Worm (Caenorhabditis elegans) whole organism, L1 larva: ENCODE measurements around the gene T05A7.6.

Experiments
- C16A3.4 ChIP-seq: fragments of 150-350 bp; optimal IDR thresholded peaks from 2 replicates; lab custom pipeline; 2014; ENCODE audit warnings: missing biosample characterization, missing genetic modification characterization
- F16B12.6 ChIP-seq: fragments of 150-350 bp; optimal IDR thresholded peaks from 2 replicates; lab custom pipeline; 2014; ENCODE audit warnings: missing biosample characterization, missing genetic modification characterization
- Y116A8C.19 ChIP-seq: sonication (generic microtip); optimal IDR thresholded peaks from 2 replicates; lab custom pipeline; 2016; ENCODE audit warnings: missing compliant biosample characterization, missing genetic modification characterization, borderline replicate concordance
- alr-1 ChIP-seq: fragments of 200-800 bp; sonication (Bioruptor generic); optimal IDR thresholded peaks from 2 replicates; lab custom pipeline; 2018; ENCODE audit warnings: borderline replicate concordance, mild to moderate bottlenecking, missing genetic modification characterization, missing compliant biosample characterization
- blmp-1 ChIP-seq: fragments of 150-350 bp; optimal IDR thresholded peaks from 2 replicates; lab custom pipeline; 2014; ENCODE audit warnings: missing biosample characterization, missing genetic modification characterization
- ceh-88 ChIP-seq: fragments of 200-800 bp; sonication (Bioruptor generic); IDR thresholded peaks from 2 replicates; pipeline ENCODE4 v1.3.6; 2022; ENCODE audit warnings: missing genetic modification characterization, missing compliant biosample characterization
- dpl-1 ChIP-seq, 3 experiments: fragments of 150-350 bp in 2 of 3; sonication (generic microtip) in 1 of 3; optimal IDR thresholded peaks; 2 replicates each; lab custom pipeline; 2014 to 2017; ENCODE audit warnings: missing biosample characterization in 3 of 3, missing genetic modification characterization in 3 of 3, missing genetic modification reagents in 3 of 3
- dsc-1 ChIP-seq: sonication (generic microtip); optimal IDR thresholded peaks from 2 replicates; lab custom pipeline; 2016; ENCODE audit warnings: mild to moderate bottlenecking, missing genetic modification characterization, missing compliant biosample characterization
- efl-1 ChIP-seq, 4 experiments: fragments of 150-350 bp; optimal IDR thresholded peaks in 3 of 4; peaks in 1 of 4; 1 replicate in 1 of 4; 2 replicates in 3 of 4; lab custom pipeline; 2014; ENCODE audit warnings: missing biosample characterization in 2 of 4, missing genetic modification characterization in 2 of 4, missing genetic modification reagents in 2 of 4
- elt-2 ChIP-seq: sonication (generic microtip); optimal IDR thresholded peaks from 2 replicates; lab custom pipeline; 2016; ENCODE audit warnings: missing genetic modification characterization, mild to moderate bottlenecking, inconsistent platforms, missing compliant biosample characterization, missing genetic modification reagents
- fkh-4 ChIP-seq: sonication (generic microtip); optimal IDR thresholded peaks from 2 replicates; lab custom pipeline; 2016; ENCODE audit warnings: missing compliant biosample characterization, missing genetic modification characterization, borderline replicate concordance
- fkh-8 ChIP-seq: sonication (generic microtip); optimal IDR thresholded peaks from 2 replicates; lab custom pipeline; 2016; ENCODE audit warnings: mild to moderate bottlenecking, missing genetic modification characterization, missing compliant biosample characterization
- fos-1 ChIP-seq: fragments of 150-350 bp; optimal IDR thresholded peaks from 2 replicates; lab custom pipeline; 2014; ENCODE audit warnings: missing biosample characterization, missing genetic modification characterization
- lin-14 ChIP-seq: fragments of 200-800 bp; sonication (Bioruptor generic); optimal IDR thresholded peaks from 2 replicates; lab custom pipeline; 2018; ENCODE audit warnings: mild to moderate bottlenecking, missing genetic modification characterization, moderate library complexity, missing compliant biosample characterization
- lin-15B ChIP-seq: fragments of 150-350 bp; sonication (generic microtip); optimal IDR thresholded peaks from 3 replicates; lab custom pipeline; 2014; ENCODE audit warnings: missing biosample characterization, missing genetic modification characterization
- lin-35 ChIP-seq, 2 experiments: fragments of 150-350 bp; optimal IDR thresholded peaks; 2 replicates each; lab custom pipeline; 2014; ENCODE audit warnings: missing biosample characterization in 2 of 2, missing genetic modification characterization in 2 of 2, missing genetic modification reagents in 2 of 2
- lsy-2 ChIP-seq, 2 experiments: fragments of 150-350 bp; optimal IDR thresholded peaks; 2 replicates each; lab custom pipeline; 2014; ENCODE audit warnings: missing biosample characterization in 2 of 2, missing genetic modification characterization in 2 of 2
- mep-1 ChIP-seq: fragments of 150-350 bp; optimal IDR thresholded peaks from 2 replicates; lab custom pipeline; 2014; ENCODE audit warnings: missing biosample characterization, missing genetic modification characterization
- nhr-11 ChIP-seq: fragments of 150-350 bp; optimal IDR thresholded peaks from 2 replicates; lab custom pipeline; 2014; ENCODE audit warnings: missing biosample characterization, missing genetic modification characterization
- nhr-237 ChIP-seq: fragments of 150-350 bp; optimal IDR thresholded peaks from 2 replicates; lab custom pipeline; 2014; ENCODE audit warnings: missing biosample characterization, missing genetic modification characterization
- nhr-47 ChIP-seq: sonication (generic microtip); optimal IDR thresholded peaks from 2 replicates; lab custom pipeline; 2016; ENCODE audit warnings: mild to moderate bottlenecking, missing genetic modification characterization, moderate library complexity, missing compliant biosample characterization
- nhr-71 ChIP-seq: sonication (generic microtip); optimal IDR thresholded peaks from 2 replicates; lab custom pipeline; 2016; ENCODE audit warnings: mild to moderate bottlenecking, missing genetic modification characterization, moderate library complexity, missing compliant biosample characterization
- nhr-76 ChIP-seq: sonication (generic microtip); optimal IDR thresholded peaks from 2 replicates; lab custom pipeline; 2017; ENCODE audit warnings: missing biosample characterization, missing genetic modification characterization
- nhr-77 ChIP-seq: fragments of 150-350 bp; optimal IDR thresholded peaks from 2 replicates; lab custom pipeline; 2014; ENCODE audit warnings: missing biosample characterization, missing genetic modification characterization
- nhr-85 ChIP-seq: sonication (generic microtip); peaks from one replicate; lab custom pipeline; 2016; ENCODE audit warnings: missing genetic modification characterization, inconsistent platforms, missing compliant biosample characterization
- pax-3 ChIP-seq: fragments of 200-800 bp; sonication (Bioruptor generic); optimal IDR thresholded peaks from 2 replicates; lab custom pipeline; 2018; ENCODE audit warnings: mild to moderate bottlenecking, missing genetic modification characterization, moderate library complexity, missing compliant biosample characterization
- skn-1 ChIP-seq: fragments of 150-350 bp; optimal IDR thresholded peaks from 2 replicates; lab custom pipeline; 2014; ENCODE audit warnings: missing biosample characterization, missing genetic modification characterization
- snpc-4 ChIP-seq: fragments of 150-350 bp; optimal IDR thresholded peaks from 2 replicates; lab custom pipeline; 2014; ENCODE audit warnings: missing biosample characterization, missing genetic modification characterization
- snu-23 ChIP-seq: sonication (generic microtip); optimal IDR thresholded peaks from 2 replicates; lab custom pipeline; 2016; ENCODE audit warnings: missing genetic modification characterization, missing compliant biosample characterization
- sup-37 ChIP-seq: fragments of 200-800 bp; sonication (Bioruptor generic); optimal IDR thresholded peaks from 2 replicates; lab custom pipeline; 2018; ENCODE audit warnings: mild to moderate bottlenecking, missing genetic modification characterization, missing compliant biosample characterization
- unc-98 ChIP-seq: fragments of 200-800 bp; sonication (Bioruptor generic); IDR thresholded peaks from 2 replicates; pipeline ENCODE4 v1.3.6; 2022; ENCODE audit warnings: missing genetic modification characterization, missing compliant biosample characterization
- xbp-1 ChIP-seq: sonication (generic microtip); optimal IDR thresholded peaks from 2 replicates; lab custom pipeline; 2016; ENCODE audit warnings: missing genetic modification characterization, missing compliant biosample characterization
- zag-1 ChIP-seq: fragments of 150-350 bp; optimal IDR thresholded peaks from 2 replicates; lab custom pipeline; 2014; ENCODE audit warnings: missing biosample characterization, missing genetic modification characterization
- ztf-11 ChIP-seq, 2 experiments: sonication (generic microtip); optimal IDR thresholded peaks; 2 replicates each; lab custom pipeline; 2016 to 2017; ENCODE audit warnings: missing genetic modification characterization in 2 of 2, missing biosample characterization in 1 of 2, missing compliant biosample characterization in 1 of 2

The T05A7.6 gene

ce11 chrII:4693129-4693528, 21.5 kb upstream of the T05A7.6 start, which contains the start of gene F10G7.5:
TSS of gene F10G7.5 (plus strand) at chrII:4693414.
- TF ChIP-seq blmp-1 (tag; lab: Kevin White, UChicago), result peak; percentile 55
- no peak for TF ChIP-seq Y116A8C.19 (tag; lab: Kevin White, UChicago)
- TF ChIP-seq alr-1 (tag; lab: Kevin White, UChicago), result no peak
- TF ChIP-seq lin-35 (GFP tag; optimal IDR thresholded peaks at IDR 0.05; lab: Kevin White, UChicago), result peak in 1 of 2 experiments; percentile 32
- TF ChIP-seq nhr-85 (tag; lab: Kevin White, UChicago), result peak; percentile 42
- no peak for TF ChIP-seq fkh-4 (tag; lab: Kevin White, UChicago)
- TF ChIP-seq lsy-2 (tag; optimal IDR thresholded peaks at IDR 0.05; lab: Kevin White, UChicago), result peak; percentile 31 to 52
- peak; percentile 23 for TF ChIP-seq snu-23
- TF ChIP-seq lin-14, result peak; percentile 67
- TF ChIP-seq unc-98, result no peak
- TF ChIP-seq pax-3 (tag; lab: Kevin White, UChicago), result no peak
- peak; percentile 64 for TF ChIP-seq elt-2 (tag; lab: Kevin White, UChicago)
- TF ChIP-seq nhr-71 (tag; lab: Kevin White, UChicago), result peak; percentile 9
- peak; percentile 33 to 68 for TF ChIP-seq efl-1 (optimal IDR thresholded peaks at IDR 0.05; lab: Kevin White, UChicago)
- TF ChIP-seq efl-1 (GFP tag; optimal IDR thresholded peaks at IDR 0.05 in 1 of 2; lab: Kevin White, UChicago), result peak; percentile 17 to 92
- TF ChIP-seq dpl-1 (GFP tag; optimal IDR thresholded peaks at IDR 0.05; lab: Kevin White, UChicago), result peak in 2 of 3 experiments; percentile 11 to 34

ce11 chrII:4689477-4689876, 17.9 kb upstream of the T05A7.6 start, which contains the start of gene F10G7.12:
TSS of gene F10G7.12 (plus strand) at chrII:4689777.
- TF ChIP-seq nhr-76 (tag; lab: Kevin White, UChicago), result no peak
- TF ChIP-seq nhr-71 (tag; lab: Kevin White, UChicago), result no peak
- TF ChIP-seq nhr-77 (tag; lab: Kevin White, UChicago), result no peak
- no peak for TF ChIP-seq sup-37
- no peak for TF ChIP-seq fos-1
- TF ChIP-seq dpl-1 (GFP tag; optimal IDR thresholded peaks at IDR 0.05; lab: Kevin White, UChicago), result no peak
- TF ChIP-seq pax-3 (tag; lab: Kevin White, UChicago), result no peak
- no peak for TF ChIP-seq fkh-8 (tag; lab: Kevin White, UChicago)
- TF ChIP-seq xbp-1, result no peak
- TF ChIP-seq nhr-237 (tag; lab: Kevin White, UChicago), result no peak

ce11 chrII:4686941-4687340, 15.3 kb upstream of the T05A7.6 start, which contains the start of gene sre-39:
TSS of gene sre-39 (plus strand) at chrII:4687241.
- TF ChIP-seq F16B12.6 (tag; lab: Kevin White, UChicago), result no peak
- no peak for TF ChIP-seq ceh-88 (GFP tag; lab: Robert Waterston, UW)
- TF ChIP-seq mep-1 (tag; lab: Kevin White, UChicago), result no peak
- no peak for TF ChIP-seq nhr-77 (tag; lab: Kevin White, UChicago)
- TF ChIP-seq ztf-11 (tag; optimal IDR thresholded peaks at IDR 0.05; lab: Kevin White, UChicago), result no peak

ce11 chrII:4684852-4685251, 13.3 kb upstream of the T05A7.6 start:
- no peak for TF ChIP-seq nhr-47
- no peak for TF ChIP-seq nhr-237 (tag; lab: Kevin White, UChicago)
- no peak for TF ChIP-seq lsy-2 (tag; optimal IDR thresholded peaks at IDR 0.05; lab: Kevin White, UChicago)
- no peak for TF ChIP-seq nhr-77 (tag; lab: Kevin White, UChicago)
- TF ChIP-seq dsc-1, result no peak
- TF ChIP-seq skn-1 (tag; lab: Kevin White, UChicago), result no peak
- no peak for TF ChIP-seq nhr-11 (tag; lab: Kevin White, UChicago)
- TF ChIP-seq C16A3.4 (tag; lab: Kevin White, UChicago), result no peak
- TF ChIP-seq lin-15B (tag; lab: Kevin White, UChicago), result no peak
- no peak for TF ChIP-seq zag-1 (tag; lab: Kevin White, UChicago)
- TF ChIP-seq snpc-4 (tag; lab: Kevin White, UChicago), result no peak
- TF ChIP-seq, all 84 proteins: peak for 0
